Worm (Caenorhabditis elegans) whole organism, early embryonic: Measurements from ENCODE around the gene pat-2.

ENCODE experiments used
- ama-1 ChIP-seq: fragments of 150-350 bp; optimal IDR thresholded peaks from 2 replicates; lab custom pipeline; 2014
- ceh-36 ChIP-seq: sonication (generic microtip); optimal IDR thresholded peaks from 2 replicates; lab custom pipeline; 2016; ENCODE audit warnings: missing genetic modification characterization, inconsistent platforms, missing compliant biosample characterization
- flt-1 ChIP-seq: fragments of 200-800 bp; sonication (Bioruptor generic); IDR thresholded peaks from 2 replicates; pipeline ENCODE4 v1.3.6; 2022; ENCODE audit warnings: missing genetic modification characterization, missing compliant biosample characterization
- scrt-1 ChIP-seq: fragments of 200-800 bp; sonication (Bioruptor generic); IDR thresholded peaks from 2 replicates; pipeline ENCODE4 v1.3.6; 2022; ENCODE audit warnings: missing genetic modification characterization, missing compliant biosample characterization
- tbx-37 ChIP-seq: fragments of 200-800 bp; sonication (Bioruptor generic); conservative IDR thresholded peaks from 2 replicates; pipeline ENCODE4 v1.3.6; 2022; ENCODE audit warnings: missing genetic modification reagents, missing genetic modification characterization, missing compliant biosample characterization

ce11 chrIII:8873990-8874668 is 55.4 kb downstream of the pat-2 start:
- TF ChIP-seq scrt-1 (no peak), tbx-37 (GFP tag; lab: Robert Waterston, UW) (no peak), flt-1 (GFP tag; lab: Robert Waterston, UW) (peak; percentile 37), ceh-36 (tag; lab: Kevin White, UChicago) (no peak), ama-1 (lab: Kevin White, UChicago) (no peak)
